Fruit fly (Drosophila melanogaster) whole organism, wandering third instar larva: ENCODE results near the gene Uros1.

Experiments
- Abd-B ChIP-seq: fragments of >200 bp; optimal IDR thresholded peaks from 2 replicates; lab custom pipeline; 2017; ENCODE audit warnings: missing biosample characterization, missing genetic modification characterization
- fru ChIP-seq: fragments of 200-800 bp; sonication (Bioruptor generic); optimal IDR thresholded peaks from 3 replicates; lab custom pipeline; 2016; ENCODE audit warnings: missing biosample characterization, mild to moderate bottlenecking, missing genetic modification characterization
- usp ChIP-seq: fragments of >200 bp; optimal IDR thresholded peaks from 2 replicates; lab custom pipeline; 2017; ENCODE audit warnings: missing biosample characterization, missing genetic modification characterization

dm6 chrX:8859517-8859916 is 40.5 kb downstream of the Uros1 start:
- TF ChIP-seq usp (GFP tag; lab: Kevin White, UChicago) = no peak
- TF ChIP-seq fru = no peak
- no peak for TF ChIP-seq Abd-B
